Fruit fly (Drosophila melanogaster) whole organism, prepupa: ENCODE data around the gene CG15824.

Experiments used
- CG11294 ChIP-seq: fragments of 200-800 bp; sonication (Bioruptor generic); IDR thresholded peaks from 2 replicates; pipeline ENCODE4 v1.3.6; 2022; ENCODE audit warnings: missing biosample characterization, missing genetic modification characterization
- CG11762 ChIP-seq: fragments of 200-800 bp; sonication (Bioruptor generic); optimal IDR thresholded peaks from 3 replicates; lab custom pipeline; 2016; ENCODE audit warnings: missing biosample characterization, missing genetic modification characterization; ENCODE audit not compliant: insufficient read depth
- CG11902 ChIP-seq: fragments of 200-800 bp; sonication (Bioruptor generic); optimal IDR thresholded peaks from 3 replicates; lab custom pipeline; 2016; ENCODE audit warnings: missing biosample characterization, missing genetic modification characterization
- CG15336 ChIP-seq: fragments of 200-800 bp; sonication (Bioruptor generic); IDR thresholded peaks from 2 replicates; pipeline ENCODE4 v1.3.6; 2022; ENCODE audit warnings: missing biosample characterization, missing genetic modification characterization
- CG1621 ChIP-seq: fragments of 200-800 bp; sonication (Bioruptor generic); optimal IDR thresholded peaks from 3 replicates; lab custom pipeline; 2018; ENCODE audit warnings: missing biosample characterization, mild to moderate bottlenecking, missing genetic modification characterization
- CG3032 ChIP-seq: fragments of 200-800 bp; optimal IDR thresholded peaks from 2 replicates; lab custom pipeline; 2019; ENCODE audit warnings: missing biosample characterization, mild to moderate bottlenecking, missing genetic modification characterization, moderate library complexity
- CG32006 ChIP-seq: fragments of 200-800 bp; sonication (Bioruptor generic); optimal IDR thresholded peaks from 3 replicates; lab custom pipeline; 2017; ENCODE audit warnings: missing biosample characterization, mild to moderate bottlenecking, missing genetic modification characterization
- CG34406 ChIP-seq: fragments of 200-800 bp; sonication (Bioruptor generic); optimal IDR thresholded peaks from 3 replicates; lab custom pipeline; 2016; ENCODE audit warnings: missing biosample characterization, missing genetic modification characterization
- CG3919 ChIP-seq: fragments of 200-800 bp; sonication (Bioruptor generic); optimal IDR thresholded peaks from 3 replicates; lab custom pipeline; 2016; ENCODE audit warnings: missing biosample characterization, missing genetic modification characterization
- CG4318 ChIP-seq: fragments of 200-800 bp; sonication (Bioruptor generic); optimal IDR thresholded peaks from 3 replicates; lab custom pipeline; 2017; ENCODE audit warnings: missing biosample characterization, mild to moderate bottlenecking, missing genetic modification characterization
- CG6163 ChIP-seq: fragments of 200-800 bp; sonication (Bioruptor generic); IDR thresholded peaks from 3 replicates; pipeline ENCODE4 v1.3.6; 2022; ENCODE audit warnings: missing biosample characterization, missing genetic modification characterization
- CG6276 ChIP-seq: fragments of 200-800 bp; sonication (Bioruptor generic); optimal IDR thresholded peaks from 2 replicates; lab custom pipeline; 2017; ENCODE audit warnings: missing biosample characterization, mild to moderate bottlenecking, missing genetic modification characterization
- CG6792 ChIP-seq: fragments of 200-800 bp; sonication (Bioruptor generic); optimal IDR thresholded peaks from 3 replicates; lab custom pipeline; 2016; ENCODE audit warnings: missing biosample characterization, missing genetic modification characterization
- CG6854 ChIP-seq: fragments of 200-800 bp; sonication (Bioruptor generic); optimal IDR thresholded peaks from 2 replicates; lab custom pipeline; 2017; ENCODE audit warnings: missing biosample characterization, mild to moderate bottlenecking, missing genetic modification characterization
- CG8119 ChIP-seq: fragments of 200-800 bp; sonication (Bioruptor generic); IDR thresholded peaks from 3 replicates; pipeline ENCODE4 v1.3.6; 2022; ENCODE audit warnings: missing biosample characterization, missing genetic modification characterization
- CG8632 ChIP-seq: fragments of 200-800 bp; sonication (Bioruptor generic); optimal IDR thresholded peaks from 3 replicates; lab custom pipeline; 2016; ENCODE audit warnings: missing biosample characterization, missing genetic modification characterization
- Eip75B ChIP-seq: fragments of 200-800 bp; sonication (Bioruptor generic); optimal IDR thresholded peaks from 3 replicates; lab custom pipeline; 2016; ENCODE audit warnings: missing biosample characterization, missing genetic modification characterization
- Eip93F ChIP-seq: fragments of 200-800 bp; sonication (Bioruptor generic); optimal IDR thresholded peaks from 2 replicates; lab custom pipeline; 2016; ENCODE audit warnings: missing biosample characterization, mild to moderate bottlenecking, missing genetic modification characterization
- Ets21C ChIP-seq: fragments of 200-800 bp; sonication (Bioruptor generic); optimal IDR thresholded peaks from 3 replicates; lab custom pipeline; 2016; ENCODE audit warnings: missing biosample characterization, missing genetic modification characterization
- Ets96B ChIP-seq: fragments of 200-800 bp; optimal IDR thresholded peaks from 2 replicates; lab custom pipeline; 2019; ENCODE audit warnings: missing biosample characterization, mild to moderate bottlenecking, missing genetic modification characterization, moderate library complexity
- Hr38 ChIP-seq: sonication (Bioruptor generic); optimal IDR thresholded peaks from 2 replicates; lab custom pipeline; 2016; ENCODE audit warnings: missing biosample characterization, missing genetic modification characterization
- Lpt ChIP-seq: fragments of 200-800 bp; sonication (Bioruptor generic); optimal IDR thresholded peaks from 3 replicates; lab custom pipeline; 2016; ENCODE audit warnings: missing biosample characterization, missing genetic modification characterization
- Met ChIP-seq: fragments of 200-800 bp; sonication (Bioruptor generic); optimal IDR thresholded peaks from 3 replicates; lab custom pipeline; 2016; ENCODE audit warnings: missing biosample characterization, missing genetic modification characterization
- OdsH ChIP-seq: fragments of 200-800 bp; sonication (Bioruptor generic); optimal IDR thresholded peaks from 3 replicates; lab custom pipeline; 2016; ENCODE audit warnings: missing biosample characterization, missing genetic modification characterization
- Sox102F ChIP-seq: fragments of 200-800 bp; sonication (Bioruptor generic); optimal IDR thresholded peaks from 2 replicates; lab custom pipeline; 2016; ENCODE audit warnings: missing biosample characterization, mild to moderate bottlenecking, missing genetic modification characterization
- Sox15 ChIP-seq: fragments of 200-800 bp; sonication (Bioruptor generic); optimal IDR thresholded peaks from 3 replicates; lab custom pipeline; 2016; ENCODE audit warnings: missing biosample characterization, missing genetic modification characterization
- achi ChIP-seq: fragments of 200-800 bp; sonication (Bioruptor generic); optimal IDR thresholded peaks from 3 replicates; lab custom pipeline; 2016; ENCODE audit warnings: missing biosample characterization, missing genetic modification characterization
- acj6 ChIP-seq: fragments of 200-800 bp; sonication (Bioruptor generic); optimal IDR thresholded peaks from 3 replicates; lab custom pipeline; 2016; ENCODE audit warnings: missing biosample characterization, missing genetic modification characterization
- cyc ChIP-seq: fragments of 200-800 bp; sonication (Bioruptor generic); optimal IDR thresholded peaks from 3 replicates; lab custom pipeline; 2016; ENCODE audit warnings: missing biosample characterization, missing genetic modification characterization
- dac ChIP-seq: fragments of 200-800 bp; sonication (Bioruptor generic); optimal IDR thresholded peaks from 2 replicates; lab custom pipeline; 2017; ENCODE audit warnings: missing biosample characterization, mild to moderate bottlenecking, missing genetic modification characterization
- dsx ChIP-seq: fragments of 200-800 bp; optimal IDR thresholded peaks from 3 replicates; lab custom pipeline; 2019; ENCODE audit warnings: missing biosample characterization, mild to moderate bottlenecking, missing genetic modification characterization, moderate library complexity; ENCODE audit not compliant: poor library complexity, severe bottlenecking
- eg ChIP-seq: fragments of 200-800 bp; sonication (Bioruptor generic); IDR thresholded peaks from 3 replicates; pipeline ENCODE4 v1.3.6; 2022; ENCODE audit warnings: missing biosample characterization, missing genetic modification characterization
- esn ChIP-seq: fragments of 200-800 bp; sonication (Bioruptor generic); optimal IDR thresholded peaks from 2 replicates; lab custom pipeline; 2016; ENCODE audit warnings: missing biosample characterization, mild to moderate bottlenecking, missing genetic modification characterization, moderate library complexity
- fd59A ChIP-seq: fragments of 200-800 bp; sonication (Bioruptor generic); optimal IDR thresholded peaks from 2 replicates; lab custom pipeline; 2017; ENCODE audit warnings: missing biosample characterization, mild to moderate bottlenecking, missing genetic modification characterization, missing genetic modification reagents
- fkh ChIP-seq: fragments of 200-800 bp; sonication (Bioruptor generic); optimal IDR thresholded peaks from 3 replicates; lab custom pipeline; 2017; ENCODE audit warnings: missing biosample characterization, mild to moderate bottlenecking, missing genetic modification characterization, moderate library complexity
- lz ChIP-seq: fragments of 200-800 bp; sonication (Bioruptor generic); optimal IDR thresholded peaks from 3 replicates; lab custom pipeline; 2016; ENCODE audit warnings: missing biosample characterization, missing genetic modification characterization
- net ChIP-seq: fragments of 200-800 bp; sonication (Bioruptor generic); optimal IDR thresholded peaks from 3 replicates; lab custom pipeline; 2016; ENCODE audit warnings: missing biosample characterization, missing genetic modification characterization
- pdm3 ChIP-seq: fragments of 200-800 bp; sonication (Bioruptor generic); optimal IDR thresholded peaks from 3 replicates; lab custom pipeline; 2016; ENCODE audit warnings: missing biosample characterization, missing genetic modification characterization
- salr ChIP-seq, 2 experiments: fragments of 200-800 bp; sonication (Bioruptor generic); optimal IDR thresholded peaks; 3 replicates each; lab custom pipeline; 2016 to 2018; ENCODE audit warnings: missing biosample characterization in 2 of 2, missing genetic modification characterization in 2 of 2, mild to moderate bottlenecking in 1 of 2
- spab ChIP-seq: fragments of 200-800 bp; sonication (Bioruptor generic); optimal IDR thresholded peaks from 2 replicates; lab custom pipeline; 2017; ENCODE audit warnings: missing biosample characterization, mild to moderate bottlenecking, missing genetic modification characterization, missing genetic modification reagents
- ss ChIP-seq, 2 experiments: fragments of 200-800 bp; sonication (Bioruptor generic); optimal IDR thresholded peaks; 2 replicates in 1 of 2; 3 replicates in 1 of 2; lab custom pipeline; 2017 to 2018; ENCODE audit warnings: mild to moderate bottlenecking in 2 of 2, missing biosample characterization in 2 of 2, missing genetic modification characterization in 2 of 2, moderate library complexity in 1 of 2
- svp ChIP-seq: fragments of 200-800 bp; sonication (Bioruptor generic); peaks from one replicate; lab custom pipeline; 2016; ENCODE audit warnings: missing biosample characterization, missing genetic modification characterization
- topi ChIP-seq: fragments of 200-800 bp; sonication (Bioruptor generic); optimal IDR thresholded peaks from 3 replicates; lab custom pipeline; 2016; ENCODE audit warnings: missing biosample characterization, missing genetic modification characterization
- vri ChIP-seq: fragments of 200-800 bp; sonication (Bioruptor generic); optimal IDR thresholded peaks from 3 replicates; lab custom pipeline; 2016; ENCODE audit warnings: missing biosample characterization, mild to moderate bottlenecking, missing genetic modification characterization

CG15824 gene

DNA sequence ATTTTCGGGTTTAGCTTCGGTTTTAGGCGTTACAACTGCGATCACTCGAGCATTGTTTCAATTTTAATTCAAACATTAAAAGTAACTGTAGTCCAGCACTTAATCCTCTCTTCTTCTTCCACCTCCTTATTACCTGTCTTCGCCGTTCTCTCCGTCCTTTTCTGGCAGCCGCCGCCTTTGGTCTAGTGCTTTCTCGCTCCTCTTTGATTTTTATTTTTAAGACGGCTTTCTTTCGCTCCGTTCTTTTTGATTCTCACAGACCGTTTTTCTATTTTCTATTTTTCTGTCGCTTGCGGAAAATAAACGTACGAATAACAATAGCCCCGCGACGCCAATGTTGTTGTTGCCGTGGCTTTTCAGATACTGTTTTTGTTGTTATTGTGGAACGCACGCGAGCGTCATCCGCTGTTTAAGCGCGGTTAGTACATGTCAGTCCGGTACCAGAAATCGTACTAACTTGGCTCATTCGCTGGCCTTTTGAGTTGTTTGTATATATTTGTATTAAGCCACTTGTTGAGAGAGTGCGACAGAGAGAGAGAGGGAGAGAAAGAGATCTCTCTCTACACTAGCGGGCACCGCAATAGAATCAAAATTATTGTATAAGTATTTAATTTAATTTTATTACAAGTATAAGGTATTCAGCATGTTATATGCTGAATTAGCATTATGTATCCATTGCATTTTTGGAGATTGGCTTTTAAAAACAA, 16.9 kb downstream of the CG15824 start, which contains the start of gene aru (continued):
- TF ChIP-seq dac (GFP tag; lab: Kevin White, UChicago) (no peak), pdm3 (peak; percentile 24), Eip93F (GFP tag; lab: Kevin White, UChicago) (no peak), fd59A (no peak), eg (GFP tag; lab: Robert Waterston, UW) (peak; percentile 59; the same call in 2 of the 3 replicates), salr (GFP tag; optimal IDR thresholded peaks at IDR 0.05; lab: Kevin White, UChicago) (peak in 1 of 2 experiments; percentile 9), CG11294 (GFP tag; lab: Robert Waterston, UW) (no peak), CG4318 (GFP tag; lab: Kevin White, UChicago) (no peak), Ets21C (GFP tag; lab: Kevin White, UChicago) (no peak), CG6854 (GFP tag; lab: Kevin White, UChicago) (no peak), esn (GFP tag; lab: Kevin White, UChicago) (peak; percentile 40), CG15336 (GFP tag; lab: Robert Waterston, UW) (peak; percentile 62; the same call in 1 of the 2 replicates), Lpt (peak; percentile 25), topi (GFP tag; lab: Kevin White, UChicago) (peak; percentile 23), CG6792 (GFP tag; lab: Kevin White, UChicago) (peak; percentile 1), ss (GFP tag; optimal IDR thresholded peaks at IDR 0.05; lab: Kevin White, UChicago) (peak; percentile 34 to 65), CG6276 (peak; percentile 21), Hr38 (no peak), CG11902 (GFP tag; lab: Kevin White, UChicago) (no peak), achi (GFP tag; lab: Kevin White, UChicago) (peak; percentile 12), acj6 (GFP tag; lab: Kevin White, UChicago) (peak; percentile 33), CG3032 (tag; lab: Kevin White, UChicago) (peak; percentile 22), CG32006 (GFP tag; lab: Kevin White, UChicago) (peak; percentile 37), vri (peak; percentile 28), net (GFP tag; lab: Kevin White, UChicago) (peak; percentile 10), Ets96B (tag; lab: Kevin White, UChicago) (peak; percentile 22), CG11762 (GFP tag; lab: Kevin White, UChicago) (no peak), CG6163 (GFP tag; lab: Robert Waterston, UW) (peak; percentile 62; the same call in 1 of the 3 replicates), fkh (GFP tag; lab: Kevin White, UChicago) (peak; percentile 57)

DNA sequence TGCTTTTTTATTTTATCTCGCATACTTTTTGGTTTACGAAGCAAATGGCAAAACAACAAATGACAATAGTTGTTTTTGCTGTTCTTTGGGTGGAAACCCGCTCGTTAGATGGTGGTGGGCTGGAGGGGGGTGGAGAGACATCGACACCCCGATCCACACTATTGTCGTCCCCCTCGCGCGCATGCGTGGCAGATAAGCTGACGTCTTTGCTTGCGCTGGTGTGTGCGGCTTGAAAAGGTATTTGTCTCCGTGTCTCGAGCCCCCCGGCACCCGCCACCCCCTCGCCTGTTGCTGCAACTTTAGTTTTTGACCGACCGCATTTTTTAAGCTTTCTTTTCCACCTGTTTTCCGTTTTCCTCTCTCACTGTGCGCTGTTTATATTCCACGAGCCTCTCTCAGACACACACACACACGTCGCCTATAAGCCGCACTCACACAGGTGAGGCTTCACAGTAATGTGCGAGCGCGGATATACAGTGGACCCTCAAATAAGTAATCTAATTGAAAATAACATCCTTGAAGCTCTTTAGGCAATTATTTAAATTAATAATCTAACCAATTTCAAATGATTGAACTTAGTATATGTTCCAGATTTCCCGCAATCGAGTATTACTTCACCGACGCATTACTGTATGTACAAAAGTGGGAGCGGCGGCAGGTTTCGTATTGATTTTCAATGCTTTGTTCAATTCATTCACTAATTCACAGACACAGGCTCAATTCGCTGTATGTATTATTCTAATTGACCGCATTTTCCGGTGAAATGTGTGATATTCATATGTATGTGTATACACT, 17.8 kb downstream of the CG15824 start:
- TF ChIP-seq CG6792 (GFP tag; lab: Kevin White, UChicago) (peak; percentile 93), dsx (GFP tag; lab: Kevin White, UChicago) (peak; percentile 78), vri (peak; percentile 94), CG34406 (GFP tag; lab: Kevin White, UChicago) (peak; percentile 91), salr (GFP tag; optimal IDR thresholded peaks at IDR 0.05; lab: Kevin White, UChicago) (peak; percentile 85 to 87), fkh (GFP tag; lab: Kevin White, UChicago) (peak; percentile 63), CG8119 (peak; percentile 97), CG4318 (GFP tag; lab: Kevin White, UChicago) (peak; percentile 92), net (GFP tag; lab: Kevin White, UChicago) (peak; percentile 89), spab (GFP tag; lab: Kevin White, UChicago) (peak; percentile 78), lz (GFP tag; lab: Kevin White, UChicago) (peak; percentile 96), OdsH (GFP tag; lab: Kevin White, UChicago) (peak; percentile 93), Sox15 (GFP tag; lab: Kevin White, UChicago) (peak; percentile 92), Sox102F (GFP tag; lab: Kevin White, UChicago) (peak; percentile 94), CG32006 (GFP tag; lab: Kevin White, UChicago) (peak; percentile 96), CG3919 (GFP tag; lab: Kevin White, UChicago) (peak; percentile 94), CG1621 (peak; percentile 84), svp (GFP tag; lab: Kevin White, UChicago) (peak; percentile 98), Ets96B (tag; lab: Kevin White, UChicago) (peak; percentile 87), esn (GFP tag; lab: Kevin White, UChicago) (peak; percentile 96), topi (GFP tag; lab: Kevin White, UChicago) (peak; percentile 96), CG8632 (peak; percentile 91), Met (GFP tag; lab: Kevin White, UChicago) (peak; percentile 95), cyc (GFP tag; lab: Kevin White, UChicago) (peak; percentile 95), CG15336 (GFP tag; lab: Robert Waterston, UW) (peak; percentile 96), CG11902 (GFP tag; lab: Kevin White, UChicago) (peak; percentile 92), CG6163 (GFP tag; lab: Robert Waterston, UW) (peak; percentile 97), Eip75B (GFP tag; lab: Kevin White, UChicago) (peak; percentile 93), fd59A (peak; percentile 83)
